Fruit fly (Drosophila melanogaster): ENCODE data around the gene ras.

ras gene

dm6 chrX:10697731-10698130, 46.6 kb upstream of the ras start (continued):
- TF ChIP-seq CG4730 (GFP tag; IDR thresholded peaks at IDR 0.05), result no peak
- TF ChIP-seq row (GFP tag; IDR thresholded peaks at IDR 0.05), result peak; percentile 45
- no peak for TF ChIP-seq CG9932 (GFP tag; IDR thresholded peaks at IDR 0.05)
- TF ChIP-seq CG17802 (tag; optimal IDR thresholded peaks at IDR 0.05), result no peak
- no peak for TF ChIP-seq ranshi (GFP tag; IDR thresholded peaks at IDR 0.05)
- TF ChIP-seq Eip74EF (GFP tag; optimal IDR thresholded peaks at IDR 0.05), result no peak
- no peak for TF ChIP-seq pzg (GFP tag; optimal IDR thresholded peaks at IDR 0.05)
- TF ChIP-seq Hmr (GFP tag; optimal IDR thresholded peaks at IDR 0.05), result peak; percentile 6

dm6 chrX:10717869-10718268, 26.4 kb upstream of the ras start:
- TF ChIP-seq CG3407 (GFP tag; optimal IDR thresholded peaks at IDR 0.05), result no peak
- peak; percentile 47; the same call in 1 of the 2 replicates for TF ChIP-seq CG6689 (GFP tag; IDR thresholded peaks at IDR 0.05)
- TF ChIP-seq stwl (tag; optimal IDR thresholded peaks at IDR 0.05), result peak; percentile 28
- TF ChIP-seq dysf (GFP tag; IDR thresholded peaks at IDR 0.05), result peak; percentile 31; the same call in 1 of the 3 replicates
- TF ChIP-seq CG4820 (GFP tag; optimal IDR thresholded peaks at IDR 0.05), result peak; percentile 8
- peak; percentile 23 for TF ChIP-seq CG9437 (GFP tag; optimal IDR thresholded peaks at IDR 0.05)
- TF ChIP-seq CG4424 (GFP tag; optimal IDR thresholded peaks at IDR 0.05), result no peak
- peak; percentile 49 for TF ChIP-seq lab (GFP tag; optimal IDR thresholded peaks at IDR 0.05)
- TF ChIP-seq CG17361 (GFP tag; IDR thresholded peaks at IDR 0.05), result peak; percentile 49; the same call in 1 of the 3 replicates
- TF ChIP-seq row (GFP tag; IDR thresholded peaks at IDR 0.05), result peak; percentile 60
- peak; percentile 71 for TF ChIP-seq sens (GFP tag)
- TF ChIP-seq CG7556 (GFP tag; optimal IDR thresholded peaks at IDR 0.05), result peak; percentile 15
- no peak for TF ChIP-seq CG2199 (GFP tag; IDR thresholded peaks at IDR 0.05)
- TF ChIP-seq CG10267 (tag; optimal IDR thresholded peaks at IDR 0.05), result peak; percentile 11
- TF ChIP-seq gsb-n (tag; optimal IDR thresholded peaks at IDR 0.05), result peak; percentile 5
- no peak for TF ChIP-seq Gug (GFP tag; IDR thresholded peaks at IDR 0.05)
- TF ChIP-seq Sox102F (GFP tag; optimal IDR thresholded peaks at IDR 0.05), result peak; percentile 71
- no peak for TF ChIP-seq prd (optimal IDR thresholded peaks at IDR 0.05)
- peak; percentile 39; the same call in 1 of the 3 replicates for TF ChIP-seq prd (GFP tag; IDR thresholded peaks at IDR 0.05)
- no peak for TF ChIP-seq CG1529 (GFP tag; optimal IDR thresholded peaks at IDR 0.05)
- TF ChIP-seq Mes4 (GFP tag; optimal IDR thresholded peaks at IDR 0.05), result no peak
- peak; percentile 55 for TF ChIP-seq CG15269 (tag; optimal IDR thresholded peaks at IDR 0.05)
- TF ChIP-seq otp (GFP tag; IDR thresholded peaks at IDR 0.05), result peak; percentile 12; the same call in 1 of the 3 replicates
- peak; percentile 54 for TF ChIP-seq ttk (GFP tag; IDR thresholded peaks at IDR 0.05)
- peak; percentile 15; the same call in 1 of the 2 replicates for TF ChIP-seq E2f2 (GFP tag; IDR thresholded peaks at IDR 0.05)
- TF ChIP-seq CoRest (tag; optimal IDR thresholded peaks at IDR 0.05), result peak; percentile 30
- peak in 1 of 2 experiments; percentile 54 for TF ChIP-seq eve (GFP tag; optimal IDR thresholded peaks at IDR 0.05)
- TF ChIP-seq ssp (GFP tag; IDR thresholded peaks at IDR 0.05), result peak; percentile 31; the same call in 1 of the 2 replicates
- TF ChIP-seq CG12769 (tag; optimal IDR thresholded peaks at IDR 0.05), result no peak
- TF ChIP-seq ci (GFP tag; IDR thresholded peaks at IDR 0.05), result peak; percentile 74; the same call in 2 of the 3 replicates
- TF ChIP-seq pan (optimal IDR thresholded peaks at IDR 0.05), result no peak
- peak in 1 of 2 experiments; percentile 49 for TF ChIP-seq pan (GFP tag; optimal IDR thresholded peaks at IDR 0.05 in 1 of 2, IDR thresholded peaks at IDR 0.05 in 1 of 2)
- TF ChIP-seq CG10209 (GFP tag; optimal IDR thresholded peaks at IDR 0.05), result peak; percentile 40
- TF ChIP-seq chinmo (GFP tag; IDR thresholded peaks at IDR 0.05; ENCODE audit: partially characterized antibody), result 0 out of 4 replicates have a peak, but pooled peaks have one; percentile 24
- peak; percentile 9 for TF ChIP-seq CG12659 (GFP tag; optimal IDR thresholded peaks at IDR 0.05)
- no peak for TF ChIP-seq CG15696 (tag; optimal IDR thresholded peaks at IDR 0.05)
- peak; percentile 52; the same call in 1 of the 2 replicates for TF ChIP-seq stc (GFP tag; IDR thresholded peaks at IDR 0.05)
- peak; percentile 27; the same call in 1 of the 2 replicates for TF ChIP-seq wor (GFP tag; IDR thresholded peaks at IDR 0.05)
- 0 out of 3 replicates have a peak, but pooled peaks have one; percentile 28 for TF ChIP-seq gce (GFP tag; IDR thresholded peaks at IDR 0.05)
- no peak for TF ChIP-seq Adf1 (GFP tag; IDR thresholded peaks at IDR 0.05)
- peak; percentile 45 for TF ChIP-seq grau (tag; optimal IDR thresholded peaks at IDR 0.05)
- TF ChIP-seq CG1647 (GFP tag; optimal IDR thresholded peaks at IDR 0.05), result no peak
- peak; percentile 31 for TF ChIP-seq CG8924 (tag; optimal IDR thresholded peaks at IDR 0.05)

All from whole organism, embryonic.